Worm (Caenorhabditis elegans) whole organism, L2 larva: ENCODE measurements around the gene clc-32.

ENCODE experiments used
- R02D3.7 ChIP-seq: fragments of 150-350 bp; optimal IDR thresholded peaks from 2 replicates; lab custom pipeline; 2014; ENCODE audit warnings: missing biosample characterization, missing genetic modification characterization
- ZK546.5 ChIP-seq: sonication (generic microtip); optimal IDR thresholded peaks from 2 replicates; lab custom pipeline; 2017; ENCODE audit warnings: missing biosample characterization, missing genetic modification characterization
- ama-1 ChIP-seq: fragments of 150-350 bp; optimal IDR thresholded peaks from 2 replicates; lab custom pipeline; 2018; ENCODE audit warnings: inconsistent platforms
- ceh-16 ChIP-seq: fragments of 150-350 bp; optimal IDR thresholded peaks from 2 replicates; lab custom pipeline; 2014; ENCODE audit warnings: missing biosample characterization, missing genetic modification characterization
- ceh-82 ChIP-seq: fragments of 150-350 bp; optimal IDR thresholded peaks from 2 replicates; lab custom pipeline; 2014; ENCODE audit warnings: missing biosample characterization, missing genetic modification characterization
- crh-2 ChIP-seq: sonication (generic microtip); optimal IDR thresholded peaks from 2 replicates; lab custom pipeline; 2017; ENCODE audit warnings: missing biosample characterization, missing genetic modification characterization
- elt-1 ChIP-seq: fragments of 150-350 bp; optimal IDR thresholded peaks from 2 replicates; lab custom pipeline; 2014; ENCODE audit warnings: missing biosample characterization, missing genetic modification characterization
- elt-3 ChIP-seq: sonication (generic microtip); optimal IDR thresholded peaks from 2 replicates; lab custom pipeline; 2017; ENCODE audit warnings: missing biosample characterization, missing genetic modification characterization
- fos-1 ChIP-seq: fragments of 150-350 bp; optimal IDR thresholded peaks from 2 replicates; lab custom pipeline; 2014; ENCODE audit warnings: missing biosample characterization, missing genetic modification characterization
- gmeb-1 ChIP-seq: fragments of 150-350 bp; optimal IDR thresholded peaks from 2 replicates; lab custom pipeline; 2014; ENCODE audit warnings: missing biosample characterization, missing genetic modification characterization
- lsy-2 ChIP-seq, 2 experiments: fragments of 150-350 bp in 1 of 2; sonication (generic microtip) in 1 of 2; optimal IDR thresholded peaks; 2 replicates each; lab custom pipeline; 2014 to 2017; ENCODE audit warnings: missing biosample characterization in 2 of 2, missing genetic modification characterization in 2 of 2
- mab-5 ChIP-seq: fragments of 150-350 bp; optimal IDR thresholded peaks from 2 replicates; lab custom pipeline; 2014; ENCODE audit warnings: missing biosample characterization, missing genetic modification characterization
- mbf-1 ChIP-seq: sonication (generic microtip); optimal IDR thresholded peaks from 2 replicates; lab custom pipeline; 2017; ENCODE audit warnings: missing biosample characterization, missing genetic modification characterization
- nhr-10 ChIP-seq: sonication (generic microtip); optimal IDR thresholded peaks from 2 replicates; lab custom pipeline; 2017; ENCODE audit warnings: missing biosample characterization, missing genetic modification characterization
- nhr-11 ChIP-seq: fragments of 150-350 bp; optimal IDR thresholded peaks from 2 replicates; lab custom pipeline; 2014; ENCODE audit warnings: missing biosample characterization, missing genetic modification characterization
- nhr-12 ChIP-seq: fragments of 150-350 bp; optimal IDR thresholded peaks from 2 replicates; lab custom pipeline; 2014; ENCODE audit warnings: missing biosample characterization, missing genetic modification characterization
- nhr-129 ChIP-seq: fragments of 150-350 bp; optimal IDR thresholded peaks from 2 replicates; lab custom pipeline; 2014; ENCODE audit warnings: missing biosample characterization, missing genetic modification characterization
- nhr-23 ChIP-seq: fragments of 150-350 bp; optimal IDR thresholded peaks from 2 replicates; lab custom pipeline; 2014; ENCODE audit warnings: missing biosample characterization, missing genetic modification reagents, missing genetic modification characterization
- nhr-25 ChIP-seq: fragments of 150-350 bp; sonication (generic microtip); optimal IDR thresholded peaks from 3 replicates; lab custom pipeline; 2014; ENCODE audit warnings: missing biosample characterization, missing genetic modification characterization
- nhr-6 ChIP-seq: fragments of 150-350 bp; optimal IDR thresholded peaks from 2 replicates; lab custom pipeline; 2014; ENCODE audit warnings: missing biosample characterization, missing genetic modification characterization
- nhr-77 ChIP-seq: fragments of 150-350 bp; optimal IDR thresholded peaks from 2 replicates; lab custom pipeline; 2014; ENCODE audit warnings: missing biosample characterization, missing genetic modification characterization
- skn-1 ChIP-seq: sonication (generic microtip); optimal IDR thresholded peaks from 2 replicates; lab custom pipeline; 2017; ENCODE audit warnings: missing biosample characterization, missing genetic modification characterization
- sma-9 ChIP-seq, 2 experiments: fragments of 150-350 bp in 1 of 2; sonication (generic microtip) in 1 of 2; optimal IDR thresholded peaks; 2 replicates each; lab custom pipeline; 2014 to 2016; ENCODE audit warnings: missing genetic modification characterization in 2 of 2, mild to moderate bottlenecking in 1 of 2, missing biosample characterization in 1 of 2, missing compliant biosample characterization in 1 of 2, missing genetic modification reagents in 1 of 2, moderate library complexity in 1 of 2
- unc-39 ChIP-seq: fragments of 150-350 bp; optimal IDR thresholded peaks from 2 replicates; lab custom pipeline; 2014; ENCODE audit warnings: missing biosample characterization, missing genetic modification characterization
- unc-62 ChIP-seq: fragments of 150-350 bp; optimal IDR thresholded peaks from 2 replicates; lab custom pipeline; 2014; ENCODE audit warnings: missing biosample characterization, missing genetic modification reagents, missing genetic modification characterization
- zag-1 ChIP-seq: fragments of 150-350 bp; optimal IDR thresholded peaks from 2 replicates; lab custom pipeline; 2014; ENCODE audit warnings: missing biosample characterization, missing genetic modification characterization
- ztf-1 ChIP-seq: fragments of 200-800 bp; sonication (Bioruptor generic); conservative IDR thresholded peaks from 2 replicates; pipeline ENCODE4 v1.3.6; 2022; ENCODE audit warnings: missing genetic modification characterization, missing compliant biosample characterization
- ztf-11 ChIP-seq: sonication (generic microtip); optimal IDR thresholded peaks from 2 replicates; lab custom pipeline; 2017; ENCODE audit warnings: missing biosample characterization, missing genetic modification characterization
- ztf-4 ChIP-seq: fragments of 150-350 bp; optimal IDR thresholded peaks from 2 replicates; lab custom pipeline; 2014; ENCODE audit warnings: missing biosample characterization, missing genetic modification characterization

clc-32 gene

DNA sequence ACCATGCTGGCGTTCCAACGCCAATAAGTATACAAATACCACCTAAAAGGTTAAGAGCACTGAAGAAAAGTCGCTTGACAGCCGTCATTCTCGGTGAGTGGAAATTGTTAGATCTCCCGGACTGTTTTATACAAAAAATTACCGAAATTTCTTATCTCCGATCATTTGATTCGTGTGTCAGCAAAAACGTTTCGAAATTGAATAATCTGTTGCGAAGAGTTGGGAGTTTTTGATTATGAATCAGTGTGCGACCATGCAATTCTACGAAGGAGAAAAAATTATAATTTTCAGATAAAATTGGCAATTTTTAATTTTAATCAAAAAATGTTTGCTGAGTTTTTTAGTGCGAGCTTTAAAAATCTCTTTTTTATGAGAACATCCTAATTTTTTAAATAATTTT is 1.4 kb downstream of the clc-32 start, which contains the start of gene clc-11:
Gene clc-11, minus strand, starts transcription at position 101 of the 400 bp plus-strand sequence.
- TF ChIP-seq fos-1 (peak; percentile 31), nhr-77 (no peak)

- TF ChIP-seq mab-5 (tag; lab: Kevin White, UChicago), result no peak
- TF ChIP-seq nhr-23 (tag; lab: Kevin White, UChicago), result no peak
- no peak for TF ChIP-seq nhr-11 (tag; lab: Kevin White, UChicago)
- TF ChIP-seq nhr-6 (tag; lab: Kevin White, UChicago), result no peak
- TF ChIP-seq ztf-4, result no peak
- TF ChIP-seq unc-39, result no peak
- no peak for TF ChIP-seq elt-1
- no peak for TF ChIP-seq nhr-77
- no peak for TF ChIP-seq nhr-12 (tag; lab: Kevin White, UChicago)
- no peak for TF ChIP-seq fos-1
- TF ChIP-seq R02D3.7, result no peak
- no peak for TF ChIP-seq ama-1 (lab: Kevin White, UChicago)
- no peak for TF ChIP-seq skn-1 (tag; lab: Kevin White, UChicago)
- TF ChIP-seq ztf-11 (tag; lab: Kevin White, UChicago), result no peak
- no peak for TF ChIP-seq ceh-16 (tag; lab: Kevin White, UChicago)
- TF ChIP-seq mbf-1 (tag; lab: Kevin White, UChicago), result no peak
- TF ChIP-seq nhr-10 (tag; lab: Kevin White, UChicago), result no peak
- TF ChIP-seq, all 48 proteins: peak for 0
These were observed 3.9 kb downstream of the clc-32 start, which contains the start of gene F44G3.7 for ce11 chrV:16137043-16137442. TSS of gene F44G3.7 (minus strand) at chrV:16137143.

DNA sequence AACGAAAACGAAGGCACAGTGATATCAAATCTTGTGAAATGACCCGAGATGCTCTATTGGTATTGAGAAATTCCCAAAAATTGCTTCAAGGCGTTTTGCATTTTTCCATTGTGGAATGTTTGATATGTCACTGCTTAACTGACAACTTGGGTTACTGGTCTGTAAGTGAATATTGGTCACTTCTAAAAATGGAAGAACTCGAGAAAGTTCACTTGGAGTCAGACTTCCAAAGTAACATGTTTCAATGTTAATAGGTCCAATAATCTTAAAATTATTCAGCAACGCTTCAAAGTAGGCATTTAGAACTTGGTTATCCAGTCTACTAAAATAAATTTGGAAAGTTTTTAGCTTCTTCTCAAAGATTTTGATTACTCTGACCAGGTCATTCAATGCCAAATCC is 8.3 kb downstream of the clc-32 start, which contains the start of gene fbxa-144:
Gene fbxa-144, minus strand, starts transcription at position 101 of the 400 bp plus-strand sequence.
- TF ChIP-seq nhr-129 (tag; lab: Kevin White, UChicago) (no peak), ztf-11 (tag; lab: Kevin White, UChicago) (no peak), sma-9 (GFP tag; optimal IDR thresholded peaks at IDR 0.05; lab: Kevin White, UChicago) (no peak), sma-9 (tag; optimal IDR thresholded peaks at IDR 0.05; lab: Kevin White, UChicago) (no peak), fos-1 (no peak), nhr-25 (no peak), lsy-2 (tag; optimal IDR thresholded peaks at IDR 0.05; lab: Kevin White, UChicago) (no peak), unc-62 (GFP tag; lab: Kevin White, UChicago) (no peak), skn-1 (tag; lab: Kevin White, UChicago) (no peak), R02D3.7 (no peak), mab-5 (tag; lab: Kevin White, UChicago) (no peak), ceh-16 (tag; lab: Kevin White, UChicago) (no peak), crh-2 (no peak), ceh-82 (tag; lab: Kevin White, UChicago) (no peak)

ce11 chrV:16132215-16132614 is 8.8 kb downstream of the clc-32 start:
- TF ChIP-seq nhr-6 (tag; lab: Kevin White, UChicago) (no peak), nhr-129 (tag; lab: Kevin White, UChicago) (peak; percentile 38)

ce11 chrV:16131249-16131648 is 9.7 kb downstream of the clc-32 start, which contains the start of gene fbxa-142:
TSS of gene fbxa-142 (minus strand) at chrV:16131349.
- no peak for TF ChIP-seq elt-3 (tag; lab: Kevin White, UChicago)
- TF ChIP-seq ZK546.5 (tag; lab: Kevin White, UChicago), result no peak
- TF ChIP-seq ceh-82 (tag; lab: Kevin White, UChicago), result no peak
- TF ChIP-seq nhr-11 (tag; lab: Kevin White, UChicago), result no peak

DNA sequence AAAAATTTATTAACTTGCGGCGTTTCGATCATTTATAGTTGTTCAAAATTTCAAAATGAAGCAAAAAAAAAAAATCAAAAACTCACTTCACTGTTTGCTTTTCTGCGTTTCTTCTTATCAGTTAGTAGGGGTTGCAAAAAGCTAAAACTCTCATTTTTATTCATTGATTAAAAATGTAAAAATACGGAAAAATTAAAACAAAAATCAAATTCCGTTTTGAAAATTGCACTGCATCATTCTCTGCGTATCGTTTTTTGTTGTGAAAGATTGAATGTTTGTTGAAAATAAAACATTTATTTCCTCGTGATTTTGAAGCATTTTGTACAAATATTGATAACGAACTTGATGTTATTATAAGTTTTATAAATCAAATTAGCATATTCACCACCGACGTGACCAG is 11.9 kb downstream of the clc-32 start:
- TF ChIP-seq fos-1 (peak; percentile 21), nhr-23 (tag; lab: Kevin White, UChicago) (no peak), gmeb-1 (tag; lab: Kevin White, UChicago) (no peak), ztf-1 (GFP tag; lab: Robert Waterston, UW) (no peak)

- TF ChIP-seq elt-3 (tag; lab: Kevin White, UChicago), result no peak
- TF ChIP-seq nhr-11 (tag; lab: Kevin White, UChicago), result no peak
- no peak for TF ChIP-seq mab-5 (tag; lab: Kevin White, UChicago)
- TF ChIP-seq ztf-1 (GFP tag; lab: Robert Waterston, UW), result no peak
- TF ChIP-seq zag-1 (tag; lab: Kevin White, UChicago), result no peak
These were observed 13.6 kb downstream of the clc-32 start, which contains the start of gene fbxa-143 for ce11 chrV:16127401-16127800. TSS of gene fbxa-143 (minus strand) at chrV:16127501.
